Worm (Caenorhabditis elegans) whole organism, young adult: Measurements from ENCODE around the gene F40F9.3.

ENCODE experiments used
- F37B4.10 ChIP-seq: fragments of 200-800 bp; sonication (Bioruptor generic); IDR thresholded peaks from 2 replicates; pipeline ENCODE4 v1.3.6; 2022; ENCODE audit warnings: missing genetic modification characterization, missing compliant biosample characterization
- F39B2.1 ChIP-seq: fragments of 200-800 bp; sonication (Bioruptor generic); IDR thresholded peaks from 2 replicates; pipeline ENCODE4 v1.3.6; 2022; ENCODE audit warnings: missing genetic modification reagents, missing genetic modification characterization, missing compliant biosample characterization
- Y53G8AR.9 ChIP-seq: fragments of 200-800 bp; sonication (Bioruptor generic); conservative IDR thresholded peaks from 2 replicates; pipeline ENCODE4 v1.3.6; 2022; ENCODE audit warnings: missing genetic modification reagents, missing genetic modification characterization, missing compliant biosample characterization
- akir-1 ChIP-seq: fragments of 200-800 bp; sonication (Bioruptor generic); optimal IDR thresholded peaks from 2 replicates; lab custom pipeline; 2018; ENCODE audit warnings: mild to moderate bottlenecking, missing genetic modification characterization, moderate library complexity, missing compliant biosample characterization
- ama-1 ChIP-seq, 3 experiments: fragments of 150-350 bp in 1 of 3; sonication (generic microtip) in 2 of 3; optimal IDR thresholded peaks; 2 replicates each; lab custom pipeline; 2014 to 2018; ENCODE audit warnings: missing biosample characterization in 2 of 3, missing genetic modification characterization in 2 of 3, missing genetic modification reagents in 2 of 3
- egl-44 ChIP-seq: fragments of 200-800 bp; sonication (Bioruptor generic); IDR thresholded peaks from 2 replicates; pipeline ENCODE4 v1.3.6; 2022; ENCODE audit warnings: missing genetic modification reagents, missing genetic modification characterization, missing compliant biosample characterization
- ekl-4 ChIP-seq: fragments of 200-800 bp; sonication (Bioruptor generic); IDR thresholded peaks from 2 replicates; pipeline ENCODE4 v1.3.6; 2022; ENCODE audit warnings: missing genetic modification reagents, missing genetic modification characterization, missing compliant biosample characterization
- gei-17 ChIP-seq: fragments of 200-800 bp; sonication (Bioruptor generic); optimal IDR thresholded peaks from 2 replicates; lab custom pipeline; 2018; ENCODE audit warnings: mild to moderate bottlenecking, missing genetic modification characterization, missing compliant biosample characterization
- lin-35 ChIP-seq, 3 experiments: fragments of 150-350 bp in 2 of 3; sonication (generic microtip) in 1 of 3; optimal IDR thresholded peaks; 2 replicates each; lab custom pipeline; 2014 to 2018; ENCODE audit warnings: missing biosample characterization in 3 of 3, missing genetic modification characterization in 3 of 3, missing genetic modification reagents in 3 of 3
- madf-3 ChIP-seq: fragments of 200-800 bp; sonication (Bioruptor generic); IDR thresholded peaks from 2 replicates; pipeline ENCODE4 v1.3.6; 2022; ENCODE audit warnings: missing genetic modification reagents, missing genetic modification characterization, missing compliant biosample characterization
- madf-6 ChIP-seq: fragments of 200-800 bp; sonication (Bioruptor generic); IDR thresholded peaks from 2 replicates; pipeline ENCODE4 v1.3.6; 2022; ENCODE audit warnings: missing genetic modification reagents, missing genetic modification characterization, missing compliant biosample characterization
- nfya-1 ChIP-seq: sonication (generic microtip); optimal IDR thresholded peaks from 2 replicates; lab custom pipeline; 2017; ENCODE audit warnings: antibody characterized with exemption, missing compliant biosample characterization, missing genetic modification characterization, borderline replicate concordance; ENCODE audit not compliant: insufficient read depth
- sea-2 ChIP-seq: fragments of 200-800 bp; sonication (Bioruptor generic); IDR thresholded peaks from 2 replicates; pipeline ENCODE4 v1.3.6; 2022; ENCODE audit warnings: missing genetic modification characterization, missing compliant biosample characterization
- ztf-3 ChIP-seq: fragments of 200-800 bp; sonication (Bioruptor generic); optimal IDR thresholded peaks from 2 replicates; lab custom pipeline; 2018; ENCODE audit warnings: mild to moderate bottlenecking, missing genetic modification characterization, missing compliant biosample characterization

ce11 chrV:9673199-9673843, 41.7 kb upstream of the F40F9.3 start, which contains the start of gene sulp-8:
- TF ChIP-seq akir-1 (no peak), ekl-4 (no peak), F39B2.1 (no peak), lin-35 (GFP tag; optimal IDR thresholded peaks at IDR 0.05; lab: Kevin White, UChicago) (no peak), F37B4.10 (GFP tag; lab: Robert Waterston, UW) (no peak), egl-44 (GFP tag; lab: Robert Waterston, UW) (no peak), madf-3 (GFP tag; lab: Robert Waterston, UW) (no peak), gei-17 (no peak), ama-1 (optimal IDR thresholded peaks at IDR 0.05; lab: Kevin White, UChicago) (no peak), ama-1 (GFP tag; optimal IDR thresholded peaks at IDR 0.05; lab: Kevin White, UChicago) (no peak), Y53G8AR.9 (GFP tag; lab: Robert Waterston, UW) (no peak), nfya-1 (tag; lab: Kevin White, UChicago) (no peak), madf-6 (no peak), ztf-3 (GFP tag; lab: Kevin White, UChicago) (no peak), sea-2 (GFP tag; lab: Robert Waterston, UW) (no peak)
